Worm (Caenorhabditis elegans): ENCODE data around the gene clec-213.

The clec-213 gene

DNA sequence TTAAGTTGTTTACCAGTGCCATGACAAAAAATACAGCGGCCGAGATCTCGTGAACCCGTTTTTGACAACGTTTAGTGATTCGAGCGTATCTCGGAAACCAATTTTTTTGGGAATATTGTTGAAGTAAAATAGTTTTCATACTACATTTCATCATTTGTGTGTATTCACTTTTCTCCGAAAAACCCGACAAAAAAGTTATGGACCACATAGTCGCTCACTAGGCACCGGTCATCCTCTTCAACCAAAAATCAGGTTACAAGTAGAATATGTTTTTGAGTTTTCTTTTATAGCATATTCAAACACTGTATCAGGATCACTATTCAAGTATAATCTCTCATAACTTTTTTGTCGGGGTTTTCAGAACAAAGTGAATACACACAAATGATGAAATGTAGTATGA, 36.8 kb downstream of the clec-213 start:
- TF ChIP-seq bed-3 (GFP tag; optimal IDR thresholded peaks at IDR 0.05) (no peak), hlh-1 (tag; optimal IDR thresholded peaks at IDR 0.05) (no peak), nhr-76 (tag; optimal IDR thresholded peaks at IDR 0.05) (no peak), zip-8 (tag; optimal IDR thresholded peaks at IDR 0.05) (no peak), unc-120 (tag; optimal IDR thresholded peaks at IDR 0.05; ENCODE audit: poor library complexity, severe bottlenecking) (no peak), ham-2 (GFP tag; optimal IDR thresholded peaks at IDR 0.05) (no peak), unc-39 (tag; optimal IDR thresholded peaks at IDR 0.05) (no peak), ceh-43 (GFP tag; optimal IDR thresholded peaks at IDR 0.05) (no peak), nhr-28 (tag; optimal IDR thresholded peaks at IDR 0.05) (no peak), ztf-11 (tag; optimal IDR thresholded peaks at IDR 0.05) (no peak), flh-1 (GFP tag; optimal IDR thresholded peaks at IDR 0.05) (no peak)

DNA sequence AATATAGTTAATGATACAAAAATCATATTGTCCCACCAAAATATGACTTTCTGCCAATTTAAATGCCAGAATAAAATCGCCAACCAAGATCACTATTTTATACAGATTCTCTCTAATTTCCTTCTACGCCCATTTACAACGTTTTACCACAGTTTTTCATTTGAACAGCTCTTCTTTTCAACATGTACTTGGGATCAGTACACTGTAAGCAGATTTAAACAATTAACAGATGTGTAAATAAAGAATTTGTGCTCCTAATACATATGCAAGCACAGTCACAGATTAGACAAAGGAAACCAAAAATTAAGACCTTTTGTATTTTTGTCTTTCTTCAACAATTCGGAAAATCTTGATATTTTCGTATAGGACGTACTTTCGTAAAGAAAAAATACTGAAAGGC, 38.5 kb downstream of the clec-213 start, which contains the start of gene F07C4.11:
Gene F07C4.11 (minus strand): TSS at position 101 of the 400 bp plus-strand sequence.
- TF ChIP-seq flh-1 (GFP tag; optimal IDR thresholded peaks at IDR 0.05) (no peak), elt-3 (tag; optimal IDR thresholded peaks at IDR 0.05) (no peak), lsy-2 (tag; optimal IDR thresholded peaks at IDR 0.05) (no peak), pha-4 (tag; optimal IDR thresholded peaks at IDR 0.05) (no peak), elt-1 (tag; optimal IDR thresholded peaks at IDR 0.05; ENCODE audit: borderline replicate concordance, insufficient read depth) (no peak), sem-2 (GFP tag; optimal IDR thresholded peaks at IDR 0.05) (no peak), M03D4.4 (tag; optimal IDR thresholded peaks at IDR 0.05) (no peak), mep-1 (tag; optimal IDR thresholded peaks at IDR 0.05) (no peak), sptf-1 (tag; optimal IDR thresholded peaks at IDR 0.05) (no peak), unc-120 (tag; optimal IDR thresholded peaks at IDR 0.05; ENCODE audit: poor library complexity, severe bottlenecking) (no peak), lin-13 (tag; optimal IDR thresholded peaks at IDR 0.05) (no peak), ceh-83 (GFP tag; optimal IDR thresholded peaks at IDR 0.05) (no peak), mab-5 (tag; optimal IDR thresholded peaks at IDR 0.05) (no peak), ceh-43 (GFP tag; optimal IDR thresholded peaks at IDR 0.05) (no peak), hlh-1 (tag; optimal IDR thresholded peaks at IDR 0.05) (no peak), cnd-1 (tag; optimal IDR thresholded peaks at IDR 0.05) (no peak)

DNA sequence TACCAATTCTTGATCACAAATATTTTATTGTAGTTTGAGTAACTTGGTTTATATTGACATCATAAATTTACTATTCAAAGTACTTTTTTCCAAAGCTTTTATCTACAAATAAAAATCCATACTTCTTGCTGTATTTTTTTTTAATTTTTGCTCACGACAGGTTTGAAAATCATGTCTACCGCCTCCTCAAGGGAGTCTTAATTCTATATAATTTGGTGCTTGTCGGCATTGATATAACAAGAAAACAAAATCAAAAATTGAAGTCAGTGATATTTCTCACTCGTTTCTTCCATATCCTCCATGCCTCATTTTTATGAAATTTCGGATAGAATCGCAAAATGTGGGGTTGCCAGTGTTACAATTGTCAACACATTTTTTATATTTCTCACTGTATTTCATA, 40.5 kb downstream of the clec-213 start, which contains the start of gene str-47:
Gene str-47 (plus strand): TSS at position 301 of the 400 bp plus-strand sequence.
- no peak for TF ChIP-seq sem-2 (GFP tag; optimal IDR thresholded peaks at IDR 0.05)
- no peak for TF ChIP-seq unc-62 (GFP tag; optimal IDR thresholded peaks at IDR 0.05)
- no peak for TF ChIP-seq pha-4 (tag; optimal IDR thresholded peaks at IDR 0.05)
- no peak for TF ChIP-seq cnd-1 (tag; optimal IDR thresholded peaks at IDR 0.05)
- TF ChIP-seq M03D4.4 (tag; optimal IDR thresholded peaks at IDR 0.05): no peak
- TF ChIP-seq ztf-11 (tag; optimal IDR thresholded peaks at IDR 0.05): no peak
- no peak for TF ChIP-seq snpc-4 (tag; optimal IDR thresholded peaks at IDR 0.05)
- TF ChIP-seq ceh-39 (tag; optimal IDR thresholded peaks at IDR 0.05): no peak
- TF ChIP-seq flh-1 (GFP tag; optimal IDR thresholded peaks at IDR 0.05): no peak
- no peak for TF ChIP-seq elt-3 (tag; optimal IDR thresholded peaks at IDR 0.05)
- TF ChIP-seq tbx-8 (GFP tag; optimal IDR thresholded peaks at IDR 0.05): no peak

DNA sequence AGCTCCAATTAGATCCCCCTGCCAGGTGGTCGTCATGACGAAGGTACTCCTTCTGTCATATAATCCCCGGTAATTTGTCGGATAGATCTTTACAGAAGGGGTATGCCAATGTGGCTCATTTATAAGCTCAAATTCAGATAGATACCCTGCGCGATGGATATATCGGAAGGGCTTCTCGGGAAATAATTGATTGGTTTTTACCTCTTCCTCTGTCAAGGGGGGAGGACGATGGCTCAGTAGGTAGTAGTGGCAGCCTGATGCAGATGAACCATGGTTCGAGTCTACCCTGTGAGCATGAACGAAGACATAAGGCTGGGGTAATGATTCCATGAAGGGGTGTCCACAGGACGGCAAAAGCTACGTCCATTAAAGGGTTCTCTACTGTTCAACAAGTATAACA, 42.2 kb downstream of the clec-213 start:
- no peak for TF ChIP-seq sem-2 (GFP tag; optimal IDR thresholded peaks at IDR 0.05)
- no peak for TF ChIP-seq unc-62 (GFP tag; optimal IDR thresholded peaks at IDR 0.05)
- no peak for TF ChIP-seq lsy-2 (tag; optimal IDR thresholded peaks at IDR 0.05)
- TF ChIP-seq mls-2 (tag; optimal IDR thresholded peaks at IDR 0.05): no peak
- TF ChIP-seq nhr-237 (tag; optimal IDR thresholded peaks at IDR 0.05): no peak
- no peak for TF ChIP-seq flh-1 (GFP tag; optimal IDR thresholded peaks at IDR 0.05)
- TF ChIP-seq sptf-1 (tag; optimal IDR thresholded peaks at IDR 0.05): no peak
- TF ChIP-seq elt-3 (tag; optimal IDR thresholded peaks at IDR 0.05): no peak
- TF ChIP-seq cnd-1 (tag; optimal IDR thresholded peaks at IDR 0.05): no peak
- TF ChIP-seq bed-3 (GFP tag; optimal IDR thresholded peaks at IDR 0.05): no peak
- no peak for TF ChIP-seq pha-4 (tag; optimal IDR thresholded peaks at IDR 0.05)

DNA sequence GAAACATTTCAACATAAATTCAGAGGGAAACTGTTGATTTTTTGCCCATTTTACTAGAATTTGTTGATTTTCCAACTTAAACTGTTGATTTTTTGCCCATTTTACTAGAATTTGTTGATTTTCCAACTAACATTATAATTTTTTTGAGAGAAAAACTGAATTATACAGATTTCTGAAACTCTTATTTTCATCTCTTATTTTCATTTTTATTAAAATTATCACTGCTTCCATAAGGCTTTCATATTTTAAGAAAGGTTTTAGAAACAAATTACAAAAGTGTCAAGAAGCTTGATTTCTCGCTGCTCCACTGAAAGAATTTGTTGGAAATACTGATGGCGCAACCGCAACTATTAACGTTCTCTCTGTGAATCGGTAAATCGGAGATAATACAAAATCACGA, 45.0 kb downstream of the clec-213 start:
- TF ChIP-seq sptf-1 (tag; optimal IDR thresholded peaks at IDR 0.05): no peak

DNA sequence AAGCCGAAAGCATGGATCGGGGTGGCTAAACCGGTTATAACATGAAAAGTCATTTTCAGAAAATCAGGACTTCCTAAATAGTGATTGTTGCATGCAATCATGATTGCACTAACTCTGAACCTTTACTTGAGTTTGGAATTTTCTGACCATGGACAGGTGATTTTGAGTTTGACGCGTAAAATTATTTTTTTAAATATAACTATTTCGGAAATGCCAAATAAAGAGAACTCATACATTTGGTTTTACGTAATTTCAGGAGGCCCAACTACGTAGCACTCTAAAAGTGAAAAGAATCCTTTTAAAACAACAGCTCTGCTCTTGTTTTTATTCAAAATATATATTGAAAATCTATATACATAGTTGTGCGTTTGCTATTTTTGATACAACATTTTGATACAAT, 46.8 kb downstream of the clec-213 start, which contains the start of gene srh-234:
Gene srh-234 (minus strand): TSS at position 101 of the 400 bp plus-strand sequence.
- TF ChIP-seq elt-1 (tag; optimal IDR thresholded peaks at IDR 0.05; ENCODE audit: borderline replicate concordance, insufficient read depth) (no peak), ham-2 (GFP tag; optimal IDR thresholded peaks at IDR 0.05) (no peak), bed-3 (GFP tag; optimal IDR thresholded peaks at IDR 0.05) (no peak), ceh-83 (GFP tag; optimal IDR thresholded peaks at IDR 0.05) (no peak), elt-3 (tag; optimal IDR thresholded peaks at IDR 0.05) (no peak), nhr-2 (tag; optimal IDR thresholded peaks at IDR 0.05) (no peak), nhr-12 (tag; optimal IDR thresholded peaks at IDR 0.05) (no peak), drap-1 (GFP tag; optimal IDR thresholded peaks at IDR 0.05) (no peak), lin-13 (tag; optimal IDR thresholded peaks at IDR 0.05) (no peak), tbx-8 (GFP tag; optimal IDR thresholded peaks at IDR 0.05) (no peak), lsy-2 (tag; optimal IDR thresholded peaks at IDR 0.05) (no peak), blmp-1 (tag; optimal IDR thresholded peaks at IDR 0.05) (no peak), nhr-28 (tag; optimal IDR thresholded peaks at IDR 0.05) (no peak)
